Fruit fly (Drosophila melanogaster): ENCODE measurements around the gene CG31673.

Gene CG31673

DNA sequence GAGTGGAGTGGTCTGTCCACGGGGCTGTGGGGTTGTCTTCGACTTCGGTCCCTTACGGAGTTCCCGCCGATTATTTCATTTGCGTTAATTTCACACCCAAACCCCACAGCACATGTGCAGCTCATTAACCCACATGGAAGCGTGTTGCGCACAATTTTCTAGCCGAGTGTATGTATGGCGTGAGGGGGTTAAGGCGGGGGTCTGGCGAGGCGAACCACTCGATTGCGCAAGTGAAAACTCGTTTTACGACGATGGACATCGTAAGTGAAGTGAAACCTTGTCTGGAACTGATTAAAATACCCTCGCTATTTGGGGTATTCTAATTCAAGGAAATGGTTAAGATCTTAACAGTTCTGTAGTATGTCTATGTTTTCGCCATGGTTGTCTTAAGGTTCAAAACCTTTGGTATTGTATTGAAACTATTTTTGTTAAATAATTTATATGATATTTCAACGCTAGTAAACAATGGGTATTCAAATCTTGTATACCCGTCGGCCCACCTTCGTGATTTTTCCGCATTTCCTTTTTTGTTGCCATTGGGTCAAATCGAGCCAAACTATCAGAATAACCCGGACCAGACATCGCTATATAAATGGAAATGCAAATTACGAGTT is 18.3 kb upstream of the CG31673 start (continued):
- TF ChIP-seq MBD-R2 (GFP tag; IDR thresholded peaks at IDR 0.05) (no peak), CG3995 (GFP tag; optimal IDR thresholded peaks at IDR 0.05) (no peak), ewg (GFP tag; optimal IDR thresholded peaks at IDR 0.05) (peak; percentile 31), dmrt11E (tag; optimal IDR thresholded peaks at IDR 0.05) (no peak), sug (tag; optimal IDR thresholded peaks at IDR 0.05) (no peak), CG7928 (GFP tag; optimal IDR thresholded peaks at IDR 0.05) (no peak), CG6683 (GFP tag; optimal IDR thresholded peaks at IDR 0.05) (no peak), slou (GFP tag; optimal IDR thresholded peaks at IDR 0.05) (no peak), ranshi (GFP tag; IDR thresholded peaks at IDR 0.05) (0 out of 2 replicates have a peak, but pooled peaks have one; percentile 27), CG13894 (tag; optimal IDR thresholded peaks at IDR 0.05) (no peak), CG2202 (tag; optimal IDR thresholded peaks at IDR 0.05) (no peak), sc (optimal IDR thresholded peaks at IDR 0.05) (no peak), sc (GFP tag; optimal IDR thresholded peaks at IDR 0.05) (peak; percentile 0), CG14860 (GFP tag; IDR thresholded peaks at IDR 0.05; ENCODE audit: partially characterized antibody) (no peak), NK7.1 (GFP tag; optimal IDR thresholded peaks at IDR 0.05) (no peak), CG10654 (GFP tag; optimal IDR thresholded peaks at IDR 0.05) (no peak), CG30403 (GFP tag; optimal IDR thresholded peaks at IDR 0.05) (peak; percentile 57), Xrp1 (GFP tag; IDR thresholded peaks at IDR 0.05) (peak; percentile 51; the same call in 1 of the 2 replicates), nerfin-1 (tag; optimal IDR thresholded peaks at IDR 0.05) (no peak), CG17912 (GFP tag; optimal IDR thresholded peaks at IDR 0.05) (no peak), row (GFP tag; IDR thresholded peaks at IDR 0.05) (peak; percentile 70), gsb (GFP tag; IDR thresholded peaks at IDR 0.05) (no peak), Dek (tag; optimal IDR thresholded peaks at IDR 0.05) (no peak), Sox100B (GFP tag; optimal IDR thresholded peaks at IDR 0.05) (peak; percentile 34), CG1603 (tag; optimal IDR thresholded peaks at IDR 0.05) (peak; percentile 32), CG15073 (GFP tag; optimal IDR thresholded peaks at IDR 0.05) (no peak), crp (GFP tag; optimal IDR thresholded peaks at IDR 0.05) (no peak), eyg (GFP tag; optimal IDR thresholded peaks at IDR 0.05) (no peak), Tbp (GFP tag; optimal IDR thresholded peaks at IDR 0.05) (no peak), cad (GFP tag; optimal IDR thresholded peaks at IDR 0.05) (no peak), amos (GFP tag; IDR thresholded peaks at IDR 0.05; ENCODE audit: partially characterized antibody) (no peak), tll (GFP tag; optimal IDR thresholded peaks at IDR 0.05) (no peak), Rx (GFP tag; IDR thresholded peaks at IDR 0.05) (no peak), CG32767 (GFP tag; IDR thresholded peaks at IDR 0.05) (no peak; the same call in none of the 2 replicates), Chrac-16 (GFP tag; optimal IDR thresholded peaks at IDR 0.05) (peak; percentile 15), Max (GFP tag; optimal IDR thresholded peaks at IDR 0.05) (no peak), CG9437 (GFP tag; optimal IDR thresholded peaks at IDR 0.05) (peak; percentile 38), CG3838 (GFP tag; optimal IDR thresholded peaks at IDR 0.05) (no peak), CG14667 (GFP tag; IDR thresholded peaks at IDR 0.05) (0 out of 2 replicates have a peak, but pooled peaks have one; percentile 30), CG7745 (tag; optimal IDR thresholded peaks at IDR 0.05) (no peak), CG1832 (GFP tag; optimal IDR thresholded peaks at IDR 0.05) (no peak), CG15696 (tag; optimal IDR thresholded peaks at IDR 0.05) (no peak), Lhr (GFP tag; optimal IDR thresholded peaks at IDR 0.05) (no peak), crol (GFP tag; IDR thresholded peaks at IDR 0.05) (peak; percentile 82), CG9797 (GFP tag; optimal IDR thresholded peaks at IDR 0.05) (no peak), unc-4 (GFP tag; IDR thresholded peaks at IDR 0.05; ENCODE audit: partially characterized antibody) (no peak), pnt (GFP tag; optimal IDR thresholded peaks at IDR 0.05) (peak; percentile 2), luna (GFP tag; optimal IDR thresholded peaks at IDR 0.05) (no peak), bowl (GFP tag; IDR thresholded peaks at IDR 0.05) (no peak), gce (GFP tag; IDR thresholded peaks at IDR 0.05) (no peak)

Data from whole organism, embryonic.